Fruit fly (Drosophila melanogaster) whole organism, embryonic: ENCODE data around the gene CG31800.

ENCODE experiments used
- CG10565 ChIP-seq: fragments of 200-800 bp; sonication (Bioruptor generic); optimal IDR thresholded peaks from 3 replicates; lab custom pipeline; 2016; ENCODE audit warnings: missing biosample characterization, mild to moderate bottlenecking, missing genetic modification characterization
- CG12155 ChIP-seq: fragments of 200-800 bp; sonication (Bioruptor generic); optimal IDR thresholded peaks from 3 replicates; lab custom pipeline; 2016; ENCODE audit warnings: missing biosample characterization, missing genetic modification characterization
- CG4404 ChIP-seq: fragments of 200-800 bp; sonication (Bioruptor generic); IDR thresholded peaks from 2 replicates; pipeline ENCODE4 v1.3.6; 2022; ENCODE audit warnings: missing biosample characterization, missing genetic modification characterization
- CG8924 ChIP-seq: fragments of 200-800 bp; optimal IDR thresholded peaks from 3 replicates; lab custom pipeline; 2019; ENCODE audit warnings: missing biosample characterization, mild to moderate bottlenecking, missing genetic modification characterization, moderate library complexity
- Oli ChIP-seq: fragments of 200-800 bp; sonication (Bioruptor generic); optimal IDR thresholded peaks from 2 replicates; lab custom pipeline; 2018; ENCODE audit warnings: missing biosample characterization, mild to moderate bottlenecking, missing genetic modification characterization, moderate library complexity
- dpn ChIP-seq, 2 experiments: fragments of 200-800 bp; sonication (Bioruptor generic); optimal IDR thresholded peaks; 3 replicates each; lab custom pipeline; 2016; ENCODE audit warnings: missing biosample characterization in 2 of 2, missing genetic modification characterization in 2 of 2
- stwl ChIP-seq: fragments of 200-800 bp; sonication (Bioruptor generic); optimal IDR thresholded peaks from 3 replicates; lab custom pipeline; 2018; ENCODE audit warnings: missing biosample characterization, mild to moderate bottlenecking, missing genetic modification characterization, moderate library complexity

dm6 chr2L:19010037-19010436 is 24.3 kb downstream of the CG31800 start:
- TF ChIP-seq CG10565 (GFP tag; lab: Kevin White, UChicago) (no peak), dpn (GFP tag; optimal IDR thresholded peaks at IDR 0.05; lab: Kevin White, UChicago) (no peak), Oli (tag; lab: Kevin White, UChicago) (no peak), CG12155 (no peak), CG4404 (GFP tag; lab: Robert Waterston, UW) (no peak), CG8924 (tag; lab: Kevin White, UChicago) (no peak), stwl (tag; lab: Kevin White, UChicago) (no peak)
